Fruit fly (Drosophila melanogaster) whole organism, embryonic: ENCODE results near the gene simj.

Experiments
- ATbp ChIP-seq: fragments of 200-800 bp; sonication (Bioruptor generic); optimal IDR thresholded peaks from 2 replicates; lab custom pipeline; 2017; ENCODE audit warnings: missing biosample characterization, mild to moderate bottlenecking, missing genetic modification characterization, missing genetic modification reagents
- Atf6 ChIP-seq: fragments of 200-800 bp; sonication (Bioruptor generic); IDR thresholded peaks from 2 replicates; pipeline ENCODE4 v1.3.6; 2022; ENCODE audit warnings: missing biosample characterization, missing genetic modification characterization
- C15 ChIP-seq: fragments of 200-800 bp; sonication (Bioruptor generic); IDR thresholded peaks from 3 replicates; pipeline ENCODE4 v1.3.6; 2022; ENCODE audit warnings: missing biosample characterization, missing genetic modification characterization
- CG1024 ChIP-seq: fragments of 200-800 bp; sonication (Bioruptor generic); IDR thresholded peaks from 2 replicates; pipeline ENCODE4 v1.3.6; 2022; ENCODE audit warnings: missing biosample characterization, missing genetic modification characterization
- CG10431 ChIP-seq: fragments of 200-800 bp; sonication (Bioruptor generic); optimal IDR thresholded peaks from 3 replicates; lab custom pipeline; 2018; ENCODE audit warnings: missing biosample characterization, mild to moderate bottlenecking, missing genetic modification characterization
- CG12236 ChIP-seq: fragments of 200-800 bp; sonication (Bioruptor generic); optimal IDR thresholded peaks from 2 replicates; lab custom pipeline; 2016; ENCODE audit warnings: missing biosample characterization, missing genetic modification characterization
- CG15073 ChIP-seq: fragments of 200-800 bp; sonication (Bioruptor generic); optimal IDR thresholded peaks from 2 replicates; lab custom pipeline; 2016; ENCODE audit warnings: missing biosample characterization, missing genetic modification characterization
- CG1603 ChIP-seq: fragments of 200-800 bp; sonication (Bioruptor generic); optimal IDR thresholded peaks from 2 replicates; lab custom pipeline; 2019; ENCODE audit warnings: missing biosample characterization, mild to moderate bottlenecking, missing genetic modification characterization, moderate library complexity
- CG4854 ChIP-seq: fragments of 200-800 bp; sonication (Bioruptor generic); optimal IDR thresholded peaks from 2 replicates; lab custom pipeline; 2016; ENCODE audit warnings: missing biosample characterization, missing genetic modification characterization, inconsistent platforms
- CG6813 ChIP-seq: fragments of 200-800 bp; sonication (Bioruptor generic); optimal IDR thresholded peaks from 2 replicates; lab custom pipeline; 2017; ENCODE audit warnings: missing biosample characterization, missing genetic modification characterization, mild to moderate bottlenecking, moderate library complexity, missing genetic modification reagents
- CG7839 ChIP-seq: fragments of 200-800 bp; sonication (Bioruptor generic); optimal IDR thresholded peaks from 3 replicates; lab custom pipeline; 2018; ENCODE audit warnings: missing biosample characterization, mild to moderate bottlenecking, missing genetic modification characterization, moderate library complexity
- CG8281 ChIP-seq: fragments of 200-800 bp; sonication (Bioruptor generic); optimal IDR thresholded peaks from 2 replicates; lab custom pipeline; 2018; ENCODE audit warnings: missing biosample characterization, mild to moderate bottlenecking, missing genetic modification characterization, moderate library complexity
- CHES-1-like ChIP-seq: fragments of 200-800 bp; sonication (Bioruptor generic); optimal IDR thresholded peaks from 2 replicates; lab custom pipeline; 2016; ENCODE audit warnings: missing biosample characterization, missing genetic modification characterization
- CkIIα-i1 ChIP-seq: fragments of 200-800 bp; sonication (Bioruptor generic); IDR thresholded peaks from 2 replicates; pipeline ENCODE4 v1.3.6; 2022; ENCODE audit warnings: missing biosample characterization, missing genetic modification characterization
- D19B ChIP-seq: fragments of 200-800 bp; sonication (Bioruptor generic); optimal IDR thresholded peaks from 2 replicates; lab custom pipeline; 2017; ENCODE audit warnings: missing biosample characterization, mild to moderate bottlenecking, missing genetic modification characterization
- Gug ChIP-seq: fragments of 200-800 bp; sonication (Bioruptor generic); IDR thresholded peaks from 4 replicates; pipeline ENCODE4 v1.3.6; 2022; ENCODE audit warnings: missing biosample characterization, missing genetic modification characterization
- HLHmδ ChIP-seq: fragments of 200-800 bp; sonication (Bioruptor generic); optimal IDR thresholded peaks from 2 replicates; lab custom pipeline; 2018; ENCODE audit warnings: missing biosample characterization, mild to moderate bottlenecking, missing genetic modification characterization, moderate library complexity
- HmgZ ChIP-seq: fragments of 200-800 bp; sonication (Bioruptor generic); optimal IDR thresholded peaks from 2 replicates; lab custom pipeline; 2018; ENCODE audit warnings: missing biosample characterization, mild to moderate bottlenecking, missing genetic modification characterization
- Hr78 ChIP-seq, 2 experiments: fragments of 200-800 bp in 1 of 2; fragments of >200 bp in 1 of 2; sonication (Bioruptor generic) in 1 of 2; optimal IDR thresholded peaks; 2 replicates each; lab custom pipeline; 2017 to 2019; ENCODE audit warnings: missing biosample characterization in 2 of 2, missing genetic modification characterization in 2 of 2, mild to moderate bottlenecking in 1 of 2, moderate library complexity in 1 of 2
- Kr ChIP-seq: fragments of 200-800 bp; sonication (Bioruptor generic); optimal IDR thresholded peaks from 2 replicates; lab custom pipeline; 2017; ENCODE audit warnings: missing biosample characterization, mild to moderate bottlenecking, missing genetic modification characterization
- Mad ChIP-seq: fragments of 200-800 bp; sonication (Bioruptor generic); optimal IDR thresholded peaks from 2 replicates; lab custom pipeline; 2016; ENCODE audit warnings: missing biosample characterization, missing genetic modification characterization
- Med ChIP-seq: fragments of 200-800 bp; sonication (Bioruptor generic); peaks from one replicate; lab custom pipeline; 2016; ENCODE audit warnings: missing biosample characterization, missing genetic modification characterization, mild to moderate bottlenecking, inconsistent platforms, moderate library complexity
- Mrtf ChIP-seq: fragments of 200-800 bp; sonication (Bioruptor generic); IDR thresholded peaks from 3 replicates; pipeline ENCODE4 v1.3.6; 2022; ENCODE audit warnings: missing biosample characterization, missing genetic modification characterization
- Poxn ChIP-seq: fragments of 200-800 bp; sonication (Bioruptor generic); IDR thresholded peaks from 2 replicates; pipeline ENCODE4 v1.3.6; 2022; ENCODE audit warnings: missing biosample characterization, missing genetic modification characterization
- Rx ChIP-seq: fragments of 200-800 bp; sonication (Bioruptor generic); IDR thresholded peaks from 2 replicates; pipeline ENCODE4 v1.3.6; 2022; ENCODE audit warnings: missing biosample characterization, missing genetic modification characterization
- Sox102F ChIP-seq: fragments of 200-800 bp; sonication (Bioruptor generic); optimal IDR thresholded peaks from 2 replicates; lab custom pipeline; 2018; ENCODE audit warnings: missing biosample characterization, mild to moderate bottlenecking, missing genetic modification characterization, moderate library complexity
- Trl ChIP-seq, 3 experiments: fragments of >200 bp in 2 of 3; fragments of 200-800 bp in 1 of 3; sonication (Bioruptor generic) in 1 of 3; optimal IDR thresholded peaks; 2 replicates in 1 of 3; 3 replicates in 2 of 3; lab custom pipeline; 2016 to 2017; ENCODE audit warnings: missing biosample characterization in 1 of 3, missing genetic modification characterization in 1 of 3
- ac ChIP-seq: fragments of 200-800 bp; sonication (Bioruptor generic); optimal IDR thresholded peaks from 3 replicates; lab custom pipeline; 2017; ENCODE audit warnings: missing biosample characterization, mild to moderate bottlenecking, missing genetic modification characterization
- ara ChIP-seq: fragments of 200-800 bp; sonication (Bioruptor generic); IDR thresholded peaks from 2 replicates; pipeline ENCODE4 v1.3.6; 2022; ENCODE audit warnings: missing biosample characterization, missing genetic modification characterization
- bcd ChIP-seq: fragments of 200-800 bp; sonication (Bioruptor generic); optimal IDR thresholded peaks from 2 replicates; lab custom pipeline; 2017; ENCODE audit warnings: missing biosample characterization, mild to moderate bottlenecking, missing genetic modification characterization
- bsh ChIP-seq, 2 experiments: fragments of 200-800 bp; sonication (Bioruptor generic); optimal IDR thresholded peaks; 2 replicates each; lab custom pipeline; 2017 to 2018; ENCODE audit warnings: mild to moderate bottlenecking in 2 of 2, missing biosample characterization in 2 of 2, missing genetic modification characterization in 2 of 2, moderate library complexity in 1 of 2
- ci ChIP-seq: fragments of 200-800 bp; sonication (Bioruptor generic); IDR thresholded peaks from 3 replicates; pipeline ENCODE4 v1.3.6; 2022; ENCODE audit warnings: missing biosample characterization, missing genetic modification characterization
- crc ChIP-seq: fragments of 200-800 bp; sonication (Bioruptor generic); optimal IDR thresholded peaks from 2 replicates; lab custom pipeline; 2016; ENCODE audit warnings: missing biosample characterization, missing genetic modification characterization
- crp ChIP-seq, 2 experiments: fragments of 200-800 bp; sonication (Bioruptor generic); optimal IDR thresholded peaks; 2 replicates in 1 of 2; 3 replicates in 1 of 2; lab custom pipeline; 2017; ENCODE audit warnings: missing biosample characterization in 2 of 2, missing genetic modification characterization in 2 of 2, mild to moderate bottlenecking in 1 of 2, moderate library complexity in 1 of 2
- dan ChIP-seq: fragments of 200-800 bp; sonication (Bioruptor generic); IDR thresholded peaks from 2 replicates; pipeline ENCODE4 v1.3.6; 2022; ENCODE audit warnings: missing biosample characterization, missing genetic modification characterization
- dimm ChIP-seq: fragments of 200-800 bp; sonication (Bioruptor generic); IDR thresholded peaks from 2 replicates; pipeline ENCODE4 v1.3.6; 2022; ENCODE audit warnings: missing biosample characterization, missing genetic modification characterization
- fd102C ChIP-seq: fragments of 200-800 bp; sonication (Bioruptor generic); optimal IDR thresholded peaks from 2 replicates; lab custom pipeline; 2018; ENCODE audit warnings: missing biosample characterization, mild to moderate bottlenecking, missing genetic modification characterization, moderate library complexity
- hbn ChIP-seq: fragments of 200-800 bp; sonication (Bioruptor generic); IDR thresholded peaks from 2 replicates; pipeline ENCODE4 v1.3.6; 2022; ENCODE audit warnings: missing biosample characterization, missing genetic modification characterization; ENCODE audit not compliant: partially characterized antibody
- her ChIP-seq: fragments of 200-800 bp; sonication (Bioruptor generic); optimal IDR thresholded peaks from 2 replicates; lab custom pipeline; 2016; ENCODE audit warnings: missing biosample characterization, missing genetic modification characterization
- lola ChIP-seq, 3 experiments: fragments of >200 bp in 2 of 3; fragments of 200-800 bp in 1 of 3; sonication (Bioruptor generic) in 1 of 3; optimal IDR thresholded peaks; 2 replicates each; lab custom pipeline; 2017 to 2019; ENCODE audit warnings: missing biosample characterization in 3 of 3, missing genetic modification characterization in 3 of 3, mild to moderate bottlenecking in 1 of 3, moderate library complexity in 1 of 3
- mam ChIP-seq: fragments of 200-800 bp; sonication (Bioruptor generic); optimal IDR thresholded peaks from 3 replicates; lab custom pipeline; 2016; ENCODE audit warnings: missing biosample characterization, missing genetic modification characterization
- odd ChIP-seq: fragments of 200-800 bp; sonication (Bioruptor generic); optimal IDR thresholded peaks from 2 replicates; lab custom pipeline; 2017; ENCODE audit warnings: missing biosample characterization, mild to moderate bottlenecking, missing genetic modification characterization
- pb ChIP-seq: fragments of 200-800 bp; sonication (Bioruptor generic); optimal IDR thresholded peaks from 3 replicates; lab custom pipeline; 2016; ENCODE audit warnings: missing biosample characterization, missing genetic modification characterization
- pho ChIP-seq: fragments of 200-800 bp; sonication (Bioruptor generic); optimal IDR thresholded peaks from 2 replicates; lab custom pipeline; 2016; ENCODE audit warnings: missing biosample characterization, missing genetic modification characterization
- sqz ChIP-seq: fragments of 200-800 bp; sonication (Bioruptor generic); optimal IDR thresholded peaks from 3 replicates; lab custom pipeline; 2018; ENCODE audit warnings: missing biosample characterization, mild to moderate bottlenecking, missing genetic modification characterization
- tll ChIP-seq, 2 experiments: fragments of 200-800 bp in 1 of 2; fragments of >200 bp in 1 of 2; sonication (Bioruptor generic) in 1 of 2; optimal IDR thresholded peaks; 2 replicates each; lab custom pipeline; 2017 to 2019; ENCODE audit warnings: missing biosample characterization in 2 of 2, missing genetic modification characterization in 2 of 2, mild to moderate bottlenecking in 1 of 2, moderate library complexity in 1 of 2
- tx ChIP-seq: fragments of 200-800 bp; sonication (Bioruptor generic); optimal IDR thresholded peaks from 2 replicates; lab custom pipeline; 2016; ENCODE audit warnings: missing biosample characterization, missing genetic modification characterization
- zen ChIP-seq: fragments of 200-800 bp; sonication (Bioruptor generic); optimal IDR thresholded peaks from 3 replicates; lab custom pipeline; 2018; ENCODE audit warnings: missing biosample characterization, mild to moderate bottlenecking, missing genetic modification characterization, moderate library complexity

Gene simj

DNA sequence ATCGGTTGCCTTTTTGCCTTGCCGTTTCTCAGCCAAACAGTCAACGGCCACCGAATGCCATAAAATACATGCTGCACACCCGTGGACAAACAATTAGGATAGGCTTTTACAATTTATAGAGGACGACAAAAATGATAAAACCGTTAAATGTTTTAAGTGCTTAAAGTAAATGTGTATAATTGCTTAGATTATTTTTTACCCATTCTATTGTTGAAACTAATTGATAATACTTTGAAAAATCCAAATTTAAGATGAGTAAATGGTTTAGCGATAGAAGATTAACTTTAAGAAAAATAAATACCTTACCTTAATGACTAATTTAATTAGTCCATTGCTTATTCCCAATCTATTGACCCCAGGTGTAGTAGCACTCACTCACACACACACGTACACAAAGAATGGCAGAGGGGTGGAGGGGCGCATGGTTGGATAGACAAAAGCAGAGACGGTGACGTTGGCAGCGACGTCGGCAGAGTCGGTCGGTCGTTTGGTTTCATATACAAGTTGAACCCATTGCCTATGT lies 14.1 kb downstream of the simj start (continued):
- peak; percentile 96 for TF ChIP-seq Atf6 (GFP tag; lab: Robert Waterston, UW)
- peak; percentile 67 for TF ChIP-seq CG12236 (GFP tag; lab: Kevin White, UChicago)
- TF ChIP-seq tll (GFP tag; optimal IDR thresholded peaks at IDR 0.05; lab: Kevin White, UChicago) = peak in 1 of 2 experiments; percentile 79
- no peak for TF ChIP-seq Trl (optimal IDR thresholded peaks at IDR 0.05; lab: Kevin White, UChicago)
- peak; percentile 92 for TF ChIP-seq Trl (GFP tag; optimal IDR thresholded peaks at IDR 0.05; lab: Kevin White, UChicago)
- peak; percentile 96 for TF ChIP-seq bcd (GFP tag; lab: Kevin White, UChicago)
- peak; percentile 76 for TF ChIP-seq fd102C (GFP tag; lab: Kevin White, UChicago)
- TF ChIP-seq odd (GFP tag; lab: Kevin White, UChicago) = peak; percentile 95
- TF ChIP-seq pb (GFP tag; lab: Kevin White, UChicago) = peak; percentile 84
- TF ChIP-seq ci = no peak; the same call in none of the 3 replicates
- no peak; the same call in 1 of the 2 replicates for TF ChIP-seq dan (GFP tag; lab: Robert Waterston, UW)
- TF ChIP-seq CG8281 = peak; percentile 76
- peak; percentile 74; the same call in 2 of the 3 replicates for TF ChIP-seq C15 (GFP tag; lab: Robert Waterston, UW)
- TF ChIP-seq Sox102F = peak; percentile 94
- peak; percentile 83 for TF ChIP-seq D19B (GFP tag; lab: Kevin White, UChicago)
- peak; percentile 89 for TF ChIP-seq CG6813
- peak; percentile 76 to 91 for TF ChIP-seq bsh (GFP tag; optimal IDR thresholded peaks at IDR 0.05; lab: Kevin White, UChicago)
- peak; percentile 88 for TF ChIP-seq sqz (GFP tag; lab: Kevin White, UChicago)
- TF ChIP-seq HmgZ (tag; lab: Kevin White, UChicago) = peak; percentile 94
- TF ChIP-seq Mrtf (GFP tag; lab: Robert Waterston, UW) = peak; percentile 91
- TF ChIP-seq CG7839 (tag; lab: Kevin White, UChicago) = peak; percentile 98
- peak; percentile 84 for TF ChIP-seq her (GFP tag; lab: Kevin White, UChicago)
- peak; percentile 57 for TF ChIP-seq CG15073 (GFP tag; lab: Kevin White, UChicago)
- peak; percentile 90 for TF ChIP-seq CHES-1-like (GFP tag; lab: Kevin White, UChicago)
- peak; percentile 48; the same call in 1 of the 2 replicates for TF ChIP-seq Rx (GFP tag; lab: Robert Waterston, UW)
- peak; percentile 88 for TF ChIP-seq mam (GFP tag; lab: Kevin White, UChicago)
- peak; percentile 92 for TF ChIP-seq pho (GFP tag; lab: Kevin White, UChicago)
- peak; percentile 84 for TF ChIP-seq tx (GFP tag; lab: Kevin White, UChicago)
- peak; percentile 71 for TF ChIP-seq ac (GFP tag; lab: Kevin White, UChicago)
- TF ChIP-seq CG4854 (GFP tag; lab: Kevin White, UChicago) = peak; percentile 88
- TF ChIP-seq Gug (GFP tag; lab: Robert Waterston, UW) = peak; percentile 80; the same call in 3 of the 4 replicates
- no peak for TF ChIP-seq hbn
- TF ChIP-seq Hr78 (GFP tag; optimal IDR thresholded peaks at IDR 0.05; lab: Kevin White, UChicago) = peak in 1 of 2 experiments; percentile 91
- peak; percentile 85 for TF ChIP-seq CG1603 (tag; lab: Kevin White, UChicago)
- peak; percentile 69; the same call in 1 of the 2 replicates for TF ChIP-seq CG1024
- TF ChIP-seq ATbp (GFP tag; lab: Kevin White, UChicago) = peak; percentile 95
- peak; percentile 82 for TF ChIP-seq Mad (GFP tag; lab: Kevin White, UChicago)
- peak; percentile 84 for TF ChIP-seq crc (GFP tag; lab: Kevin White, UChicago)
- TF ChIP-seq zen (tag; lab: Kevin White, UChicago) = peak; percentile 85
- peak; percentile 92 for TF ChIP-seq CG10431 (GFP tag; lab: Kevin White, UChicago)
- peak; percentile 92 for TF ChIP-seq ara
- TF ChIP-seq CkIIα-i1 (GFP tag; lab: Robert Waterston, UW) = 0 out of 2 replicates have a peak, but pooled peaks have one; percentile 43
- no peak; the same call in 1 of the 2 replicates for TF ChIP-seq dimm (GFP tag; lab: Robert Waterston, UW)
- no peak for TF ChIP-seq Kr (GFP tag; lab: Kevin White, UChicago)
- peak; percentile 95 for TF ChIP-seq Med (GFP tag; lab: Kevin White, UChicago)
- TF ChIP-seq crp (GFP tag; optimal IDR thresholded peaks at IDR 0.05; lab: Kevin White, UChicago) = peak in 1 of 2 experiments; percentile 63
- peak in 1 of 3 experiments; percentile 95 for TF ChIP-seq lola (GFP tag; optimal IDR thresholded peaks at IDR 0.05; lab: Kevin White, UChicago)
- TF ChIP-seq Poxn (GFP tag; lab: Robert Waterston, UW) = peak; percentile 86
- no peak for TF ChIP-seq HLHmδ
